Worm (Caenorhabditis elegans) whole organism, L2 larva: ENCODE measurements around the gene parn-2.

Source experiments
- C34F6.9 ChIP-seq: fragments of 150-350 bp; optimal IDR thresholded peaks from 2 replicates; lab custom pipeline; 2014; ENCODE audit warnings: missing biosample characterization, missing genetic modification characterization
- F13H6.1 ChIP-seq: sonication (generic microtip); optimal IDR thresholded peaks from 2 replicates; lab custom pipeline; 2016; ENCODE audit warnings: missing genetic modification characterization, missing compliant biosample characterization
- Y55F3AM.14 ChIP-seq: fragments of 200-800 bp; sonication (Bioruptor generic); optimal IDR thresholded peaks from 2 replicates; lab custom pipeline; 2018; ENCODE audit warnings: mild to moderate bottlenecking, missing genetic modification characterization, missing compliant biosample characterization
- ZK546.5 ChIP-seq: sonication (generic microtip); optimal IDR thresholded peaks from 2 replicates; lab custom pipeline; 2017; ENCODE audit warnings: missing biosample characterization, missing genetic modification characterization
- alr-1 ChIP-seq: fragments of 150-350 bp; optimal IDR thresholded peaks from 2 replicates; lab custom pipeline; 2014; ENCODE audit warnings: missing biosample characterization, missing genetic modification characterization
- ama-1 ChIP-seq: fragments of 150-350 bp; optimal IDR thresholded peaks from 2 replicates; lab custom pipeline; 2018; ENCODE audit warnings: inconsistent platforms
- ceh-16 ChIP-seq: fragments of 150-350 bp; optimal IDR thresholded peaks from 2 replicates; lab custom pipeline; 2014; ENCODE audit warnings: missing biosample characterization, missing genetic modification characterization
- ceh-82 ChIP-seq: fragments of 150-350 bp; optimal IDR thresholded peaks from 2 replicates; lab custom pipeline; 2014; ENCODE audit warnings: missing biosample characterization, missing genetic modification characterization
- crh-2 ChIP-seq: sonication (generic microtip); optimal IDR thresholded peaks from 2 replicates; lab custom pipeline; 2017; ENCODE audit warnings: missing biosample characterization, missing genetic modification characterization
- dmd-4 ChIP-seq: sonication (generic microtip); optimal IDR thresholded peaks from 2 replicates; lab custom pipeline; 2017; ENCODE audit warnings: missing biosample characterization, missing genetic modification characterization
- egl-27 ChIP-seq: sonication (generic microtip); optimal IDR thresholded peaks from 3 replicates; lab custom pipeline; 2017; ENCODE audit warnings: missing biosample characterization, missing genetic modification reagents, missing genetic modification characterization
- elt-1 ChIP-seq: fragments of 150-350 bp; optimal IDR thresholded peaks from 2 replicates; lab custom pipeline; 2014; ENCODE audit warnings: missing biosample characterization, missing genetic modification characterization
- lin-11 ChIP-seq: fragments of 150-350 bp; sonication (generic microtip); optimal IDR thresholded peaks from 2 replicates; lab custom pipeline; 2014; ENCODE audit warnings: missing biosample characterization, missing genetic modification characterization, inconsistent platforms, mixed read lengths
- lin-13 ChIP-seq: fragments of 150-350 bp; optimal IDR thresholded peaks from 2 replicates; lab custom pipeline; 2014; ENCODE audit warnings: missing biosample characterization, missing genetic modification reagents, missing genetic modification characterization
- lin-39 ChIP-seq: fragments of 150-350 bp; optimal IDR thresholded peaks from 2 replicates; lab custom pipeline; 2014; ENCODE audit warnings: missing biosample characterization, missing genetic modification reagents, missing genetic modification characterization
- mbf-1 ChIP-seq: sonication (generic microtip); optimal IDR thresholded peaks from 2 replicates; lab custom pipeline; 2017; ENCODE audit warnings: missing biosample characterization, missing genetic modification characterization
- mdl-1 ChIP-seq, 2 experiments: fragments of 150-350 bp in 1 of 2; sonication (generic microtip) in 1 of 2; optimal IDR thresholded peaks; 2 replicates each; lab custom pipeline; 2017; ENCODE audit warnings: missing biosample characterization in 2 of 2, missing genetic modification characterization in 2 of 2
- nhr-10 ChIP-seq: sonication (generic microtip); optimal IDR thresholded peaks from 2 replicates; lab custom pipeline; 2017; ENCODE audit warnings: missing biosample characterization, missing genetic modification characterization
- nhr-11 ChIP-seq: fragments of 150-350 bp; optimal IDR thresholded peaks from 2 replicates; lab custom pipeline; 2014; ENCODE audit warnings: missing biosample characterization, missing genetic modification characterization
- nhr-129 ChIP-seq: fragments of 150-350 bp; optimal IDR thresholded peaks from 2 replicates; lab custom pipeline; 2014; ENCODE audit warnings: missing biosample characterization, missing genetic modification characterization
- nhr-21 ChIP-seq: fragments of 150-350 bp; optimal IDR thresholded peaks from 2 replicates; lab custom pipeline; 2014; ENCODE audit warnings: missing biosample characterization, missing genetic modification characterization
- nhr-237 ChIP-seq: fragments of 150-350 bp; optimal IDR thresholded peaks from 2 replicates; lab custom pipeline; 2014; ENCODE audit warnings: missing biosample characterization, missing genetic modification characterization
- nhr-25 ChIP-seq: fragments of 150-350 bp; sonication (generic microtip); optimal IDR thresholded peaks from 3 replicates; lab custom pipeline; 2014; ENCODE audit warnings: missing biosample characterization, missing genetic modification characterization
- nhr-6 ChIP-seq: fragments of 150-350 bp; optimal IDR thresholded peaks from 2 replicates; lab custom pipeline; 2014; ENCODE audit warnings: missing biosample characterization, missing genetic modification characterization
- peb-1 ChIP-seq: fragments of 150-350 bp; optimal IDR thresholded peaks from 2 replicates; lab custom pipeline; 2014; ENCODE audit warnings: missing biosample characterization, missing genetic modification characterization
- sma-3 ChIP-seq: sonication (generic microtip); optimal IDR thresholded peaks from 2 replicates; lab custom pipeline; 2016; ENCODE audit warnings: missing genetic modification reagents, missing genetic modification characterization, missing compliant biosample characterization
- snpc-4 ChIP-seq: fragments of 150-350 bp; optimal IDR thresholded peaks from 2 replicates; lab custom pipeline; 2014; ENCODE audit warnings: missing biosample characterization, missing genetic modification characterization
- unc-39 ChIP-seq: fragments of 150-350 bp; optimal IDR thresholded peaks from 2 replicates; lab custom pipeline; 2014; ENCODE audit warnings: missing biosample characterization, missing genetic modification characterization
- unc-62 ChIP-seq: fragments of 150-350 bp; optimal IDR thresholded peaks from 2 replicates; lab custom pipeline; 2014; ENCODE audit warnings: missing biosample characterization, missing genetic modification reagents, missing genetic modification characterization
- zag-1 ChIP-seq: fragments of 150-350 bp; optimal IDR thresholded peaks from 2 replicates; lab custom pipeline; 2014; ENCODE audit warnings: missing biosample characterization, missing genetic modification characterization
- ztf-1 ChIP-seq: fragments of 200-800 bp; sonication (Bioruptor generic); conservative IDR thresholded peaks from 2 replicates; pipeline ENCODE4 v1.3.6; 2022; ENCODE audit warnings: missing genetic modification characterization, missing compliant biosample characterization
- ztf-4 ChIP-seq: fragments of 150-350 bp; optimal IDR thresholded peaks from 2 replicates; lab custom pipeline; 2014; ENCODE audit warnings: missing biosample characterization, missing genetic modification characterization

parn-2 gene

ce11 chrII:12214562-12214961 lies 41.9 kb downstream of the parn-2 start:
- TF ChIP-seq sma-3 = no peak
- TF ChIP-seq C34F6.9 (tag; lab: Kevin White, UChicago) = no peak
- TF ChIP-seq Y55F3AM.14 (GFP tag; lab: Kevin White, UChicago) = no peak
- no peak for TF ChIP-seq ceh-16 (tag; lab: Kevin White, UChicago)
- no peak for TF ChIP-seq lin-13 (GFP tag; lab: Kevin White, UChicago)

- TF ChIP-seq alr-1 (tag; lab: Kevin White, UChicago) (no peak), ztf-4 (tag; lab: Kevin White, UChicago) (no peak), elt-1 (tag; lab: Kevin White, UChicago) (no peak), sma-3 (no peak), C34F6.9 (tag; lab: Kevin White, UChicago) (no peak), mdl-1 (tag; optimal IDR thresholded peaks at IDR 0.05; lab: Kevin White, UChicago) (no peak), lin-11 (tag; lab: Kevin White, UChicago) (no peak), crh-2 (tag; lab: Kevin White, UChicago) (no peak), lin-39 (tag; lab: Kevin White, UChicago) (no peak), ceh-82 (tag; lab: Kevin White, UChicago) (no peak), egl-27 (tag; lab: Kevin White, UChicago) (no peak), nhr-129 (no peak), ama-1 (lab: Kevin White, UChicago) (no peak), nhr-11 (tag; lab: Kevin White, UChicago) (no peak), dmd-4 (tag; lab: Kevin White, UChicago) (no peak), nhr-6 (no peak)
- TF ChIP-seq, all 48 proteins: peak for 0
These were observed 44.7 kb downstream of the parn-2 start for ce11 chrII:12211652-12212245.

- TF ChIP-seq nhr-10 (tag; lab: Kevin White, UChicago) (no peak), Y55F3AM.14 (GFP tag; lab: Kevin White, UChicago) (no peak), mdl-1 (tag; optimal IDR thresholded peaks at IDR 0.05; lab: Kevin White, UChicago) (no peak), ZK546.5 (tag; lab: Kevin White, UChicago) (no peak), ztf-1 (GFP tag; lab: Robert Waterston, UW) (no peak), nhr-237 (tag; lab: Kevin White, UChicago) (no peak)
These were observed 47.7 kb downstream of the parn-2 start for ce11 chrII:12208741-12209140.

- no peak for TF ChIP-seq ceh-82 (tag; lab: Kevin White, UChicago)
- TF ChIP-seq nhr-6 = no peak
- TF ChIP-seq nhr-237 (tag; lab: Kevin White, UChicago) = no peak
- no peak for TF ChIP-seq snpc-4 (tag; lab: Kevin White, UChicago)
- no peak for TF ChIP-seq elt-1 (tag; lab: Kevin White, UChicago)
- no peak for TF ChIP-seq nhr-10 (tag; lab: Kevin White, UChicago)
These were observed 51.8 kb downstream of the parn-2 start for ce11 chrII:12204617-12205016.

ce11 chrII:12202921-12203320 lies 53.5 kb downstream of the parn-2 start, which contains the start of gene aqp-12:
TSS of gene aqp-12 (plus strand) at chrII:12203221.
- TF ChIP-seq zag-1 (tag; lab: Kevin White, UChicago) (no peak), unc-39 (no peak)

- no peak for TF ChIP-seq F13H6.1 (tag; lab: Kevin White, UChicago)
- no peak for TF ChIP-seq mbf-1
- TF ChIP-seq unc-62 = no peak
- TF ChIP-seq sma-3 = no peak
- no peak for TF ChIP-seq mdl-1 (tag; optimal IDR thresholded peaks at IDR 0.05; lab: Kevin White, UChicago)
- no peak for TF ChIP-seq ama-1 (lab: Kevin White, UChicago)
- TF ChIP-seq snpc-4 (tag; lab: Kevin White, UChicago) = no peak
- TF ChIP-seq ZK546.5 (tag; lab: Kevin White, UChicago) = no peak
- no peak for TF ChIP-seq peb-1
- TF ChIP-seq ceh-16 (tag; lab: Kevin White, UChicago) = no peak
- no peak for TF ChIP-seq nhr-10 (tag; lab: Kevin White, UChicago)
- no peak for TF ChIP-seq C34F6.9 (tag; lab: Kevin White, UChicago)
- no peak for TF ChIP-seq dmd-4 (tag; lab: Kevin White, UChicago)
- no peak for TF ChIP-seq nhr-21
- no peak for TF ChIP-seq zag-1 (tag; lab: Kevin White, UChicago)
- TF ChIP-seq nhr-25 (tag; lab: Kevin White, UChicago) = no peak
These were observed 54.1 kb downstream of the parn-2 start, which contains the start of gene trpp-5 for ce11 chrII:12202281-12202680. TSS of gene trpp-5 (minus strand) at chrII:12202381.
